Fruit fly (Drosophila melanogaster): ENCODE measurements around the gene CCT4.
A peak's percentile ranks its signal among the peaks of the same experiment; 100 is the strongest.

CCT4 gene

DNA sequence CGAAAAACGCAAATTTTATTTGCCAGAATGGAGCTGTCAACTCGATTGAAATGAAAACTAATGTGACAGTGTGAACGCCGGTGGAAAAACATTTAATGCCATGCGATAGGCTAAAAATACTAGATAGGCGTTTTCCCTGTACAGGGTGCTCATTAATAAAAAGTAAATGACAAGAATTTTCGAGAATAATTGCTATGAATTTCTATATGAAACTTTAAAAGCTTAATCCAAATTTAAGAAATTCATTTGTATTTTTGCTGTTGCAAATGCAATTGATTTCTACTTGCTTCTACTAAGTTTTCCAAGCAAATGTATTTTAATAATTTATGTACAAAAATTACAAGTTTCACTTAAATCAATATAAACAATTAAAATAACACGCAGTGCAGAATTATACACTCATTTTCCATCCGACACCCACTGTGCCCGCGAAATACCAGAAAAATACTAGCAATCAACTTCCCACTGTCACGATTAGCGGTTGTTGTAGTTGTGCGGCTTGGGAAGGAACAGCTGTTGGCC lies 29.1 kb upstream of the CCT4 start, which contains the start of gene Pih1D1 (continued):
- peak; percentile 90 for TF ChIP-seq Asciz (GFP tag; optimal IDR thresholded peaks at IDR 0.05)
- no peak for TF ChIP-seq D (optimal IDR thresholded peaks at IDR 0.05)
- peak; percentile 92 for TF ChIP-seq D (GFP tag; optimal IDR thresholded peaks at IDR 0.05)
- peak; percentile 93 for TF ChIP-seq Camta (GFP tag; optimal IDR thresholded peaks at IDR 0.05)
- peak; percentile 96 for TF ChIP-seq Hsf (GFP tag; optimal IDR thresholded peaks at IDR 0.05)
- TF ChIP-seq CG15011 (GFP tag; optimal IDR thresholded peaks at IDR 0.05): peak; percentile 91
- peak in 1 of 2 experiments; percentile 88 for TF ChIP-seq Eip74EF (GFP tag; optimal IDR thresholded peaks at IDR 0.05)
- TF ChIP-seq ind (GFP tag; optimal IDR thresholded peaks at IDR 0.05): peak; percentile 97
- TF ChIP-seq ash1 (GFP tag; optimal IDR thresholded peaks at IDR 0.05): peak; percentile 39
- TF ChIP-seq gce (GFP tag; IDR thresholded peaks at IDR 0.05): peak; percentile 88
- TF ChIP-seq CG30403 (GFP tag; optimal IDR thresholded peaks at IDR 0.05): peak; percentile 99
- no peak for TF ChIP-seq hth (optimal IDR thresholded peaks at IDR 0.05)
- TF ChIP-seq CG10462 (GFP tag; optimal IDR thresholded peaks at IDR 0.05): peak; percentile 90
- peak; percentile 79 for TF ChIP-seq Dad (GFP tag; optimal IDR thresholded peaks at IDR 0.05)
- TF ChIP-seq D19B (GFP tag; optimal IDR thresholded peaks at IDR 0.05): peak; percentile 90
- peak; percentile 95 for TF ChIP-seq Oaz (GFP tag; IDR thresholded peaks at IDR 0.05)
- TF ChIP-seq CG11093 (GFP tag; IDR thresholded peaks at IDR 0.05): peak; percentile 95
- peak; percentile 85 for TF ChIP-seq CG1647 (GFP tag; optimal IDR thresholded peaks at IDR 0.05)
- TF ChIP-seq dati (GFP tag; IDR thresholded peaks at IDR 0.05): peak; percentile 78; the same call in 1 of the 2 replicates
- peak; percentile 92 for TF ChIP-seq Dek (tag; optimal IDR thresholded peaks at IDR 0.05)
- peak; percentile 93 for TF ChIP-seq Taf1 (GFP tag; IDR thresholded peaks at IDR 0.05)
- peak; percentile 96 for TF ChIP-seq Dbx (GFP tag; IDR thresholded peaks at IDR 0.05)
- peak; percentile 87 for TF ChIP-seq gsb-n (tag; optimal IDR thresholded peaks at IDR 0.05)
- TF ChIP-seq cato (GFP tag; optimal IDR thresholded peaks at IDR 0.05; ENCODE audit: borderline replicate concordance): peak; percentile 93
- TF ChIP-seq ranshi (GFP tag; IDR thresholded peaks at IDR 0.05): peak; percentile 95
- TF ChIP-seq CG16813 (GFP tag; IDR thresholded peaks at IDR 0.05; ENCODE audit: partially characterized antibody): no peak
- TF ChIP-seq fru (optimal IDR thresholded peaks at IDR 0.05): no peak
- TF ChIP-seq sens-2 (GFP tag; IDR thresholded peaks at IDR 0.05): peak; percentile 87
- TF ChIP-seq jigr1 (GFP tag; IDR thresholded peaks at IDR 0.05): peak; percentile 90
- TF ChIP-seq Poxn (GFP tag; IDR thresholded peaks at IDR 0.05): peak; percentile 86
- peak; percentile 97 for TF ChIP-seq CG12391 (tag; optimal IDR thresholded peaks at IDR 0.05)
- TF ChIP-seq ase (GFP tag; IDR thresholded peaks at IDR 0.05): peak; percentile 95
- TF ChIP-seq CG11695 (GFP tag; IDR thresholded peaks at IDR 0.05): peak; percentile 95
- peak; percentile 85 for TF ChIP-seq CG17612 (GFP tag; IDR thresholded peaks at IDR 0.05)
- TF ChIP-seq B-H1 (GFP tag; IDR thresholded peaks at IDR 0.05): peak; percentile 91
- TF ChIP-seq Aef1 (GFP tag; IDR thresholded peaks at IDR 0.05): peak; percentile 95
- TF ChIP-seq CG10959 (GFP tag; IDR thresholded peaks at IDR 0.05): peak; percentile 82
- peak; percentile 93 for TF ChIP-seq HmgZ (tag; optimal IDR thresholded peaks at IDR 0.05)
- peak; percentile 95 for TF ChIP-seq zen (tag; optimal IDR thresholded peaks at IDR 0.05)
- peak; percentile 91 for TF ChIP-seq otp (GFP tag; IDR thresholded peaks at IDR 0.05)
- TF ChIP-seq Atf3 (GFP tag; optimal IDR thresholded peaks at IDR 0.05): peak; percentile 83
- TF ChIP-seq CG6765 (GFP tag; optimal IDR thresholded peaks at IDR 0.05): peak; percentile 91
- TF ChIP-seq fd102C (GFP tag; optimal IDR thresholded peaks at IDR 0.05): peak; percentile 46
- TF ChIP-seq chn (GFP tag; optimal IDR thresholded peaks at IDR 0.05): peak; percentile 94
- TF ChIP-seq vnd (GFP tag; IDR thresholded peaks at IDR 0.05; ENCODE audit: partially characterized antibody): no peak
- peak; percentile 92 for TF ChIP-seq HLH3B (GFP tag; IDR thresholded peaks at IDR 0.05)
- peak; percentile 95 for TF ChIP-seq CG4820 (GFP tag; optimal IDR thresholded peaks at IDR 0.05)
- TF ChIP-seq tgo (GFP tag; IDR thresholded peaks at IDR 0.05): peak; percentile 97
- peak; percentile 97 for TF ChIP-seq CG12104 (GFP tag; optimal IDR thresholded peaks at IDR 0.05)
- peak; percentile 90 for TF ChIP-seq ham (GFP tag; IDR thresholded peaks at IDR 0.05)
- peak; percentile 96 for TF ChIP-seq wor (GFP tag; IDR thresholded peaks at IDR 0.05)
- TF ChIP-seq C15 (GFP tag; IDR thresholded peaks at IDR 0.05): peak; percentile 91; the same call in 2 of the 3 replicates

All from whole organism, embryonic.